Worm (Caenorhabditis elegans) whole organism, late embryonic: ENCODE measurements around the gene lin-24.

Experiments used
- C08G9.2 ChIP-seq: sonication (generic microtip); optimal IDR thresholded peaks from 2 replicates; lab custom pipeline; 2016; ENCODE audit warnings: mild to moderate bottlenecking, missing genetic modification characterization, moderate library complexity, missing compliant biosample characterization
- F13H6.1 ChIP-seq: sonication (generic microtip); optimal IDR thresholded peaks from 2 replicates; lab custom pipeline; 2016; ENCODE audit warnings: missing genetic modification characterization, missing compliant biosample characterization
- K09A11.1 ChIP-seq: sonication (generic microtip); optimal IDR thresholded peaks from 2 replicates; lab custom pipeline; 2017; ENCODE audit warnings: antibody characterized with exemption, mild to moderate bottlenecking, missing genetic modification characterization, missing compliant biosample characterization; ENCODE audit not compliant: insufficient read depth
- T23F11.4 ChIP-seq: fragments of 200-800 bp; sonication (Bioruptor generic); optimal IDR thresholded peaks from 2 replicates; lab custom pipeline; 2018; ENCODE audit warnings: mild to moderate bottlenecking, missing genetic modification characterization, missing compliant biosample characterization
- ceh-14 ChIP-seq: sonication (generic microtip); optimal IDR thresholded peaks from 2 replicates; lab custom pipeline; 2016; ENCODE audit warnings: missing genotype, missing genetic modification characterization, missing compliant biosample characterization
- ceh-18 ChIP-seq: sonication (generic microtip); optimal IDR thresholded peaks from 2 replicates; lab custom pipeline; 2016; ENCODE audit warnings: missing genetic modification characterization, missing compliant biosample characterization
- ceh-24 ChIP-seq: sonication (generic microtip); optimal IDR thresholded peaks from 2 replicates; lab custom pipeline; 2016; ENCODE audit warnings: mild to moderate bottlenecking, missing genetic modification characterization, missing compliant biosample characterization
- ceh-30 ChIP-seq: fragments of 150-350 bp; optimal IDR thresholded peaks from 2 replicates; lab custom pipeline; 2014; ENCODE audit warnings: missing biosample characterization, missing genetic modification characterization
- ceh-45 ChIP-seq: fragments of 200-800 bp; sonication (Bioruptor generic); IDR thresholded peaks from 2 replicates; pipeline ENCODE4 v1.3.6; 2022; ENCODE audit warnings: missing genetic modification reagents, missing genetic modification characterization, missing compliant biosample characterization
- ceh-6 ChIP-seq: fragments of 200-800 bp; sonication (Bioruptor generic); optimal IDR thresholded peaks from 2 replicates; lab custom pipeline; 2018; ENCODE audit warnings: mild to moderate bottlenecking, missing genetic modification characterization, missing compliant biosample characterization
- che-1 ChIP-seq: sonication (generic microtip); optimal IDR thresholded peaks from 2 replicates; lab custom pipeline; 2016; ENCODE audit warnings: mild to moderate bottlenecking, missing genetic modification characterization, missing compliant biosample characterization
- ets-4 ChIP-seq: sonication (generic microtip); optimal IDR thresholded peaks from 2 replicates; lab custom pipeline; 2016; ENCODE audit warnings: missing genetic modification characterization, missing compliant biosample characterization
- fkh-10 ChIP-seq: fragments of 150-350 bp; optimal IDR thresholded peaks from 2 replicates; lab custom pipeline; 2014; ENCODE audit warnings: missing biosample characterization, missing genetic modification reagents, missing genetic modification characterization
- fkh-6 ChIP-seq: sonication (generic microtip); optimal IDR thresholded peaks from 2 replicates; lab custom pipeline; 2016; ENCODE audit warnings: missing genetic modification characterization, missing compliant biosample characterization
- hlh-13 ChIP-seq: fragments of 200-800 bp; sonication (Bioruptor generic); optimal IDR thresholded peaks from 2 replicates; lab custom pipeline; 2018; ENCODE audit warnings: mild to moderate bottlenecking, missing genetic modification characterization, missing compliant biosample characterization
- hlh-15 ChIP-seq: sonication (generic microtip); optimal IDR thresholded peaks from 2 replicates; lab custom pipeline; 2016; ENCODE audit warnings: missing genetic modification characterization, missing compliant biosample characterization
- hlh-30 ChIP-seq: sonication (generic microtip); optimal IDR thresholded peaks from 2 replicates; lab custom pipeline; 2017; ENCODE audit warnings: antibody characterized with exemption, missing genetic modification characterization, missing compliant biosample characterization; ENCODE audit not compliant: insufficient read depth
- hlh-8 ChIP-seq: sonication (generic microtip); optimal IDR thresholded peaks from 2 replicates; lab custom pipeline; 2016; ENCODE audit warnings: missing genotype, missing genetic modification characterization, missing compliant biosample characterization
- lim-6 ChIP-seq: sonication (generic microtip); optimal IDR thresholded peaks from 2 replicates; lab custom pipeline; 2016; ENCODE audit warnings: missing genetic modification characterization, missing compliant biosample characterization
- madf-2 ChIP-seq: sonication (generic microtip); optimal IDR thresholded peaks from 2 replicates; lab custom pipeline; 2017; ENCODE audit warnings: missing genetic modification characterization, missing compliant biosample characterization
- nfya-1 ChIP-seq: sonication (generic microtip); optimal IDR thresholded peaks from 2 replicates; lab custom pipeline; 2017; ENCODE audit warnings: missing genetic modification characterization, mild to moderate bottlenecking, missing compliant biosample characterization, antibody characterized with exemption, moderate library complexity
- nhr-11 ChIP-seq: fragments of 150-350 bp; optimal IDR thresholded peaks from 2 replicates; lab custom pipeline; 2014; ENCODE audit warnings: missing biosample characterization, missing genetic modification characterization
- nhr-232 ChIP-seq: sonication (generic microtip); optimal IDR thresholded peaks from 2 replicates; lab custom pipeline; 2016; ENCODE audit warnings: missing genetic modification characterization, missing compliant biosample characterization
- odd-2 ChIP-seq: sonication (generic microtip); optimal IDR thresholded peaks from 2 replicates; lab custom pipeline; 2017; ENCODE audit warnings: antibody characterized with exemption, mild to moderate bottlenecking, missing genetic modification characterization, missing compliant biosample characterization
- pax-1 ChIP-seq: fragments of 150-350 bp; optimal IDR thresholded peaks from 2 replicates; lab custom pipeline; 2014; ENCODE audit warnings: missing biosample characterization, missing genetic modification characterization
- ref-2 ChIP-seq: sonication (generic microtip); optimal IDR thresholded peaks from 2 replicates; lab custom pipeline; 2016; ENCODE audit warnings: missing genetic modification characterization, missing compliant biosample characterization
- rnt-1 ChIP-seq: sonication (generic microtip); optimal IDR thresholded peaks from 2 replicates; lab custom pipeline; 2016; ENCODE audit warnings: missing genetic modification characterization, missing compliant biosample characterization
- sdc-2 ChIP-seq: sonication (generic microtip); optimal IDR thresholded peaks from 2 replicates; lab custom pipeline; 2016; ENCODE audit warnings: missing genotype, missing genetic modification characterization, missing compliant biosample characterization
- sox-2 ChIP-seq: fragments of 200-800 bp; sonication (Bioruptor generic); IDR thresholded peaks from 2 replicates; pipeline ENCODE4 v1.3.6; 2022; ENCODE audit warnings: missing genetic modification reagents, missing genetic modification characterization, missing compliant biosample characterization
- sox-4 ChIP-seq: sonication (generic microtip); optimal IDR thresholded peaks from 2 replicates; lab custom pipeline; 2017; ENCODE audit warnings: mild to moderate bottlenecking, missing genetic modification characterization, inconsistent platforms, missing compliant biosample characterization
- syd-9 ChIP-seq: sonication (generic microtip); optimal IDR thresholded peaks from 2 replicates; lab custom pipeline; 2016; ENCODE audit warnings: mild to moderate bottlenecking, missing genetic modification characterization, moderate library complexity, missing compliant biosample characterization
- tbx-2 ChIP-seq: sonication (generic microtip); optimal IDR thresholded peaks from 2 replicates; lab custom pipeline; 2016; ENCODE audit warnings: missing genetic modification characterization, missing compliant biosample characterization
- unc-3 ChIP-seq, 2 experiments: fragments of 200-800 bp in 1 of 2; sonication (Bioruptor generic) in 1 of 2; sonication (generic microtip) in 1 of 2; conservative IDR thresholded peaks in 1 of 2; optimal IDR thresholded peaks in 1 of 2; 2 replicates each; pipeline versions ENCODE4 v1.3.6 to Lab custom; 2016 to 2022; ENCODE audit warnings: missing compliant biosample characterization in 2 of 2, missing genetic modification characterization in 2 of 2, missing genetic modification reagents in 1 of 2
- unc-42 ChIP-seq: sonication (generic microtip); optimal IDR thresholded peaks from 2 replicates; lab custom pipeline; 2016; ENCODE audit warnings: missing genotype, missing genetic modification characterization, missing compliant biosample characterization
- ztf-16 ChIP-seq: sonication (generic microtip); optimal IDR thresholded peaks from 2 replicates; lab custom pipeline; 2017; ENCODE audit warnings: missing genetic modification characterization, missing compliant biosample characterization

lin-24 gene

ce11 chrIV:12122874-12123664 lies 6.2 kb upstream of the lin-24 start, which contains the start of gene aly-3:
TSS of gene aly-3 (plus strand) at chrIV:12123282.
- TF ChIP-seq tbx-2 (tag; lab: Kevin White, UChicago) = peak; percentile 19
- TF ChIP-seq nfya-1 (tag; lab: Kevin White, UChicago) = peak; percentile 11
- TF ChIP-seq ztf-16 (tag; lab: Kevin White, UChicago) = no peak
- TF ChIP-seq, all 69 proteins: peak for 2

DNA sequence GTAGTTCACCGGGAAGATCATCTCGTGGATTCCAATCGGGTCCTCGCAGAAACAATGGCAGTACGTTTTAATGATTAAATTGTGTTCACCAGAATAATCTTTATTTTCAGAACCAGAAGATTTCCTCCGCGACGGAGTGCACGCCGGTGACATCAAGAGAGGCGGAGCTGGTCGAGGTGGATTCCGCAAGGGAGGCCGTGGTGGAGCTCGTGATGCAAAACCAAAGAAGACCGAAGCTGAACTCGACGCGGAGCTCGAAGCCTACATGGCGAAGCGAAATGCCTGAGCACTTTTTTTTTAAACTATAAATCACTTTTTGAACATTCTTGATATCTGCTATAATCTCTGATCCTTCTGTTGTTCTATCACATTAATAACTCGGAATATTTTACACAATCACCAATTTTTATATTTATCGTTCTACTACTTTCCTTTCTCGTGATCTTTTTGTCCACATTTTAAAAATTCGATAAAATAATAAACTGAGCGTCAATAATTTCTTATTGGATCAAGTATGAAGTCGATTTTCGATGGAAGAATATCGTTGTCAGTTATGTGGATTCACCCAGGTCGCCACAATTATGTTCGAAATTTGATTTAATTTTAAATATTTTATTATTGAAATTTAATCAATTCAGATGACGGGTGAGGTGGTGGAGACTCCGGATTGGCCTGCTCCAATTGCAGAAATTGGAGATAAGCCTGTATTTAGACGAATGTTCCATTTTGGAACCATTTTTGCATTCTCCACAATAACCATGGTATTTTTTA lies 4.8 kb upstream of the lin-24 start, which contains the start of gene dhhc-6:
Gene dhhc-6, plus strand, starts transcription at position 639 of the 771 bp plus-strand sequence.
- no peak for TF ChIP-seq F13H6.1 (tag; lab: Kevin White, UChicago)
- no peak for TF ChIP-seq fkh-6 (tag; lab: Kevin White, UChicago)
- no peak for TF ChIP-seq hlh-13
- TF ChIP-seq ceh-30 (tag; lab: Kevin White, UChicago) = no peak
- no peak for TF ChIP-seq fkh-10 (GFP tag; lab: Kevin White, UChicago)
- no peak for TF ChIP-seq C08G9.2 (tag; lab: Kevin White, UChicago)
- no peak for TF ChIP-seq che-1 (tag; lab: Kevin White, UChicago)
- TF ChIP-seq unc-3 (GFP tag; conservative IDR thresholded peaks at IDR 0.05; lab: Robert Waterston, UW) = no peak
- no peak for TF ChIP-seq unc-3 (tag; optimal IDR thresholded peaks at IDR 0.05; lab: Kevin White, UChicago)
- no peak for TF ChIP-seq madf-2 (tag; lab: Kevin White, UChicago)
- no peak for TF ChIP-seq nhr-11 (tag; lab: Kevin White, UChicago)

DNA sequence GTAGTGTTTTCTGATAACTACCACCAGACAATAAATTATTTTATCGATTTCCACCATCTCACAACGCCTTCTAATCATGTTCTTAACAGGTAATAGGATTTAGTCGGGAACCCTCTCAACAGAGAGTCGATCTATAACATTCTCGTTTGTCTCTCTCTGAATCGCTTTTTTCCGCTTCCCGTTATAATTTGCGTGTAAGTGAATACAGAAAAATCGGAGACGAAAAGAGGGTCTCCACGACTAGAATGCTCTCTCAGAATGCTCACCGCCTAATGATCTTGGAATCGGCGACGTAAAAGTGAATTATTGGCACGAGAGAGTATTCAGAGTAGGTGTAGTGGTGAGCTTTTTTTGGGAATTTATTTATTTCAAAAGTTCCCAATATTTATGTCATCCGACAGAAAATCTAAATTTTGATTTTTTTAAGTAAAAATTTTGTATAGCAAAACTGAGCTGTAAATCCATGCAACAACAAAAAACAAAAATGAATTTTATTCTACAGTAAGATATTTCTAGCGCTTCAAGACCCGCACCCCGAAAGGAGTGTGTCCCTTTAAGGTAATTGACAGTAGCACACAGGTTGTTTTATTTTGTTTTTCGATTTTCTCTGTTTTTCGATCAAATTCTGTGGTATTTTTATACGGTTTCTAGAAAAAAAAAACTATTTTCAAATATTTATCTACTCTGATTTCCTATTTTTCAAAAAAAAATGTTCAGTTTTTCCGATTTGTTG lies 2.4 kb upstream of the lin-24 start:
- peak; percentile 71 for TF ChIP-seq unc-42
- TF ChIP-seq ceh-18 (tag; lab: Kevin White, UChicago) = no peak

- TF ChIP-seq nfya-1 (tag; lab: Kevin White, UChicago) (peak; percentile 10), sox-2 (GFP tag; lab: Robert Waterston, UW) (no peak), T23F11.4 (GFP tag; lab: Kevin White, UChicago) (no peak)
Measured at ce11 chrIV:12127838-12128237, 1.5 kb upstream of the lin-24 start.

ce11 chrIV:12128708-12129107 lies 596 bp upstream of the lin-24 start:
- no peak for TF ChIP-seq che-1 (tag; lab: Kevin White, UChicago)
- no peak for TF ChIP-seq sdc-2 (tag; lab: Kevin White, UChicago)
- TF ChIP-seq lim-6 (tag; lab: Kevin White, UChicago) = no peak
- no peak for TF ChIP-seq ceh-14 (tag; lab: Kevin White, UChicago)
- no peak for TF ChIP-seq ceh-18 (tag; lab: Kevin White, UChicago)
- TF ChIP-seq fkh-6 (tag; lab: Kevin White, UChicago) = no peak
- no peak for TF ChIP-seq ceh-6
- TF ChIP-seq nhr-232 (tag; lab: Kevin White, UChicago) = no peak
- TF ChIP-seq ceh-45 (GFP tag; lab: Robert Waterston, UW) = no peak

DNA sequence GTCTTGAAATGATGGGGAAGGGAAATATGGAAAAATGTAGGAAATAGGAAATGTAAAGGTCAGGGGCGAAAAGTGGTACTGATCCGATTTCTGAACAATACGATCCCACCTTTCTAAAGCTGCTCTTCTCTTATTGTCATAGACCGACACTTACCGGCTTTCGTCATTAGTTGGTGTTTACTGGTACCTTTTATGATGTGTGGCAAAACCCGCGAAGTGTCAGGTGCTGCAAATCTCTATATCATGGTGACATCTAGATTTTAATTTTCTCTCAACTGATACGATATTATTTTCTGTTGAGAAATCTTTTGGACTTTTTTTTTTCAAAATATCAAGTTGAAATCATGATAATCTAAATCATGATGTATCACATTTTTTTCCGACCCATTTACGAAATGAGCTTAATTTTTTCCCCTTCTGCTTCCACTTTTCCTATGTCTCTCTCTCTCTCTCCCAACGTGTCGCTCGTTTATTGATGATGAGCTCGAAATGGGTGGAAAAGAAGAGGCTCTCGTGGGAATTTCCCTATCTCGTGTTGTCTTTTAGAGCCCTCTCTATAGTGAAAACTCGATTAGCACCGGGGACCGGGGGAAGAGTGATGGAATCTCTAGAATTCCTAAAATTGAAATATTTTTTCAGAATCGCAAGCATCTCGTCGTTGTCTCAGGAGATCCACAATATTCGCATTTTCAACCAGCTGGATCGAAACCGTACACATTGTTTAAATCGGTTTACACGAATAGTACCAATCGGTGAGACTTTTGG lies 2.2 kb downstream of the lin-24 start:
- TF ChIP-seq sox-4 (tag; lab: Kevin White, UChicago) (no peak), syd-9 (no peak), nhr-11 (tag; lab: Kevin White, UChicago) (no peak), odd-2 (tag; lab: Kevin White, UChicago) (no peak), hlh-8 (tag; lab: Kevin White, UChicago) (no peak), che-1 (tag; lab: Kevin White, UChicago) (no peak), rnt-1 (no peak), pax-1 (tag; lab: Kevin White, UChicago) (no peak), C08G9.2 (tag; lab: Kevin White, UChicago) (no peak), ceh-24 (no peak), hlh-15 (tag; lab: Kevin White, UChicago) (no peak), hlh-30 (tag; lab: Kevin White, UChicago) (no peak), K09A11.1 (tag; lab: Kevin White, UChicago) (no peak), ref-2 (tag; lab: Kevin White, UChicago) (no peak), ets-4 (tag; lab: Kevin White, UChicago) (no peak), hlh-13 (no peak)
